Fruit fly (Drosophila melanogaster): ENCODE measurements around the gene koko.
A peak's percentile ranks its signal among the peaks of the same experiment; 100 is the strongest.

The koko gene

dm6 chr3R:18404713-18405112, 1.9 kb downstream of the koko start, which contains the start of gene CG7685 (continued):
- TF ChIP-seq ranshi (GFP tag; IDR thresholded peaks at IDR 0.05) (peak; percentile 43; the same call in 1 of the 2 replicates), lab (GFP tag; optimal IDR thresholded peaks at IDR 0.05) (peak; percentile 80), CG1233 (GFP tag; optimal IDR thresholded peaks at IDR 0.05) (peak; percentile 53), eyg (GFP tag; optimal IDR thresholded peaks at IDR 0.05) (peak; percentile 63), CG13123 (GFP tag; optimal IDR thresholded peaks at IDR 0.05) (no peak), NC2α (GFP tag; optimal IDR thresholded peaks at IDR 0.05) (no peak), CG10366 (GFP tag; IDR thresholded peaks at IDR 0.05) (peak; percentile 41), CG33557 (GFP tag; optimal IDR thresholded peaks at IDR 0.05) (peak; percentile 40), pfk (GFP tag; optimal IDR thresholded peaks at IDR 0.05) (no peak), CG34376 (GFP tag; optimal IDR thresholded peaks at IDR 0.05) (peak; percentile 81), bcd (GFP tag; optimal IDR thresholded peaks at IDR 0.05) (peak; percentile 36), CG18476 (GFP tag; optimal IDR thresholded peaks at IDR 0.05) (peak; percentile 32), CG7372 (GFP tag; IDR thresholded peaks at IDR 0.05) (no peak), PHDP (tag; optimal IDR thresholded peaks at IDR 0.05) (peak; percentile 76), CG17802 (tag; optimal IDR thresholded peaks at IDR 0.05) (peak; percentile 18), CG7786 (GFP tag; optimal IDR thresholded peaks at IDR 0.05) (peak; percentile 53), crc (GFP tag; optimal IDR thresholded peaks at IDR 0.05) (peak; percentile 60), H15 (GFP tag; IDR thresholded peaks at IDR 0.05) (no peak; the same call in 2 of the 3 replicates), CG1792 (GFP tag; optimal IDR thresholded peaks at IDR 0.05) (peak; percentile 20), her (GFP tag; optimal IDR thresholded peaks at IDR 0.05) (peak; percentile 63), sr (GFP tag; IDR thresholded peaks at IDR 0.05) (no peak), slp2 (GFP tag; optimal IDR thresholded peaks at IDR 0.05) (peak; percentile 14), caup (GFP tag; optimal IDR thresholded peaks at IDR 0.05; ENCODE audit: severe bottlenecking) (peak; percentile 74), dysf (GFP tag; IDR thresholded peaks at IDR 0.05) (peak; percentile 50; the same call in 1 of the 3 replicates), Gug (GFP tag; IDR thresholded peaks at IDR 0.05) (0 out of 4 replicates have a peak, but pooled peaks have one; percentile 5), sisA (GFP tag; IDR thresholded peaks at IDR 0.05) (0 out of 2 replicates have a peak, but pooled peaks have one; percentile 32), CG9797 (GFP tag; optimal IDR thresholded peaks at IDR 0.05) (no peak), oc (tag; optimal IDR thresholded peaks at IDR 0.05) (no peak), NC2β (GFP tag; optimal IDR thresholded peaks at IDR 0.05) (peak; percentile 60), ttk (GFP tag; IDR thresholded peaks at IDR 0.05) (0 out of 2 replicates have a peak, but pooled peaks have one; percentile 22), unc-4 (GFP tag; IDR thresholded peaks at IDR 0.05; ENCODE audit: partially characterized antibody) (peak; percentile 21; the same call in 1 of the 2 replicates), CG3163 (GFP tag; optimal IDR thresholded peaks at IDR 0.05) (peak; percentile 48), CG15696 (tag; optimal IDR thresholded peaks at IDR 0.05) (peak; percentile 55), lmd (GFP tag; IDR thresholded peaks at IDR 0.05) (peak; percentile 56; the same call in 1 of the 2 replicates), ind (GFP tag; optimal IDR thresholded peaks at IDR 0.05) (peak; percentile 52), zfh2 (GFP tag; optimal IDR thresholded peaks at IDR 0.05) (peak; percentile 68), CG15011 (GFP tag; optimal IDR thresholded peaks at IDR 0.05) (no peak), ssp (GFP tag; IDR thresholded peaks at IDR 0.05) (no peak), pho (GFP tag; optimal IDR thresholded peaks at IDR 0.05) (peak; percentile 68), mam (GFP tag; optimal IDR thresholded peaks at IDR 0.05) (peak; percentile 76), HLH4C (GFP tag; IDR thresholded peaks at IDR 0.05; ENCODE audit: partially characterized antibody) (no peak), CG5180 (GFP tag; optimal IDR thresholded peaks at IDR 0.05) (peak; percentile 28), eve (GFP tag; optimal IDR thresholded peaks at IDR 0.05) (no peak), CG1647 (GFP tag; optimal IDR thresholded peaks at IDR 0.05) (peak; percentile 68), Hsf (GFP tag; optimal IDR thresholded peaks at IDR 0.05) (peak; percentile 56), Ravus (GFP tag; IDR thresholded peaks at IDR 0.05) (no peak), B-H1 (GFP tag; IDR thresholded peaks at IDR 0.05) (no peak; the same call in 2 of the 3 replicates), Dbx (GFP tag; IDR thresholded peaks at IDR 0.05) (peak; percentile 60; the same call in 1 of the 3 replicates), CG18599 (GFP tag; optimal IDR thresholded peaks at IDR 0.05) (peak; percentile 76), CG9817 (tag; optimal IDR thresholded peaks at IDR 0.05) (peak; percentile 67), CG9215 (GFP tag; IDR thresholded peaks at IDR 0.05) (0 out of 2 replicates have a peak, but pooled peaks have one; percentile 19)
